Worm (Caenorhabditis elegans) whole organism, L2 larva: Measurements from ENCODE around the gene cpt-3.

Source experiments
- C34F6.9 ChIP-seq: fragments of 150-350 bp; optimal IDR thresholded peaks from 2 replicates; lab custom pipeline; 2014; ENCODE audit warnings: missing biosample characterization, missing genetic modification characterization
- F13H6.1 ChIP-seq: sonication (generic microtip); optimal IDR thresholded peaks from 2 replicates; lab custom pipeline; 2016; ENCODE audit warnings: missing genetic modification characterization, missing compliant biosample characterization
- Y55F3AM.14 ChIP-seq: fragments of 200-800 bp; sonication (Bioruptor generic); optimal IDR thresholded peaks from 2 replicates; lab custom pipeline; 2018; ENCODE audit warnings: mild to moderate bottlenecking, missing genetic modification characterization, missing compliant biosample characterization
- ZK546.5 ChIP-seq: sonication (generic microtip); optimal IDR thresholded peaks from 2 replicates; lab custom pipeline; 2017; ENCODE audit warnings: missing biosample characterization, missing genetic modification characterization
- alr-1 ChIP-seq: fragments of 150-350 bp; optimal IDR thresholded peaks from 2 replicates; lab custom pipeline; 2014; ENCODE audit warnings: missing biosample characterization, missing genetic modification characterization
- aly-2 ChIP-seq: fragments of 150-350 bp; optimal IDR thresholded peaks from 2 replicates; lab custom pipeline; 2014; ENCODE audit warnings: missing biosample characterization, missing genetic modification characterization
- ama-1 ChIP-seq: fragments of 150-350 bp; optimal IDR thresholded peaks from 2 replicates; lab custom pipeline; 2018; ENCODE audit warnings: inconsistent platforms
- blmp-1 ChIP-seq: sonication (generic microtip); optimal IDR thresholded peaks from 2 replicates; lab custom pipeline; 2017; ENCODE audit warnings: missing genetic modification characterization, mild to moderate bottlenecking, missing compliant biosample characterization, antibody characterized with exemption, moderate library complexity; ENCODE audit not compliant: insufficient read depth
- ceh-16 ChIP-seq: fragments of 150-350 bp; optimal IDR thresholded peaks from 2 replicates; lab custom pipeline; 2014; ENCODE audit warnings: missing biosample characterization, missing genetic modification characterization
- ceh-82 ChIP-seq: fragments of 150-350 bp; optimal IDR thresholded peaks from 2 replicates; lab custom pipeline; 2014; ENCODE audit warnings: missing biosample characterization, missing genetic modification characterization
- crh-2 ChIP-seq: sonication (generic microtip); optimal IDR thresholded peaks from 2 replicates; lab custom pipeline; 2017; ENCODE audit warnings: missing biosample characterization, missing genetic modification characterization
- dmd-4 ChIP-seq: sonication (generic microtip); optimal IDR thresholded peaks from 2 replicates; lab custom pipeline; 2017; ENCODE audit warnings: missing biosample characterization, missing genetic modification characterization
- egl-27 ChIP-seq: sonication (generic microtip); optimal IDR thresholded peaks from 3 replicates; lab custom pipeline; 2017; ENCODE audit warnings: missing biosample characterization, missing genetic modification reagents, missing genetic modification characterization
- elt-1 ChIP-seq: fragments of 150-350 bp; optimal IDR thresholded peaks from 2 replicates; lab custom pipeline; 2014; ENCODE audit warnings: missing biosample characterization, missing genetic modification characterization
- elt-3 ChIP-seq: sonication (generic microtip); optimal IDR thresholded peaks from 2 replicates; lab custom pipeline; 2017; ENCODE audit warnings: missing biosample characterization, missing genetic modification characterization
- gmeb-1 ChIP-seq: fragments of 150-350 bp; optimal IDR thresholded peaks from 2 replicates; lab custom pipeline; 2014; ENCODE audit warnings: missing biosample characterization, missing genetic modification characterization
- lin-11 ChIP-seq: fragments of 150-350 bp; sonication (generic microtip); optimal IDR thresholded peaks from 2 replicates; lab custom pipeline; 2014; ENCODE audit warnings: missing biosample characterization, missing genetic modification characterization, inconsistent platforms, mixed read lengths
- lin-13 ChIP-seq: fragments of 150-350 bp; optimal IDR thresholded peaks from 2 replicates; lab custom pipeline; 2014; ENCODE audit warnings: missing biosample characterization, missing genetic modification reagents, missing genetic modification characterization
- lin-39 ChIP-seq: fragments of 150-350 bp; optimal IDR thresholded peaks from 2 replicates; lab custom pipeline; 2014; ENCODE audit warnings: missing biosample characterization, missing genetic modification reagents, missing genetic modification characterization
- lsy-2 ChIP-seq, 2 experiments: fragments of 150-350 bp in 1 of 2; sonication (generic microtip) in 1 of 2; optimal IDR thresholded peaks; 2 replicates each; lab custom pipeline; 2014 to 2017; ENCODE audit warnings: missing biosample characterization in 2 of 2, missing genetic modification characterization in 2 of 2
- mab-5 ChIP-seq: fragments of 150-350 bp; optimal IDR thresholded peaks from 2 replicates; lab custom pipeline; 2014; ENCODE audit warnings: missing biosample characterization, missing genetic modification characterization
- mdl-1 ChIP-seq, 2 experiments: fragments of 150-350 bp in 1 of 2; sonication (generic microtip) in 1 of 2; optimal IDR thresholded peaks; 2 replicates each; lab custom pipeline; 2017; ENCODE audit warnings: missing biosample characterization in 2 of 2, missing genetic modification characterization in 2 of 2
- nhr-10 ChIP-seq: sonication (generic microtip); optimal IDR thresholded peaks from 2 replicates; lab custom pipeline; 2017; ENCODE audit warnings: missing biosample characterization, missing genetic modification characterization
- nhr-12 ChIP-seq: fragments of 150-350 bp; optimal IDR thresholded peaks from 2 replicates; lab custom pipeline; 2014; ENCODE audit warnings: missing biosample characterization, missing genetic modification characterization
- nhr-129 ChIP-seq: fragments of 150-350 bp; optimal IDR thresholded peaks from 2 replicates; lab custom pipeline; 2014; ENCODE audit warnings: missing biosample characterization, missing genetic modification characterization
- nhr-21 ChIP-seq: fragments of 150-350 bp; optimal IDR thresholded peaks from 2 replicates; lab custom pipeline; 2014; ENCODE audit warnings: missing biosample characterization, missing genetic modification characterization
- nhr-237 ChIP-seq: fragments of 150-350 bp; optimal IDR thresholded peaks from 2 replicates; lab custom pipeline; 2014; ENCODE audit warnings: missing biosample characterization, missing genetic modification characterization
- nhr-25 ChIP-seq: fragments of 150-350 bp; sonication (generic microtip); optimal IDR thresholded peaks from 3 replicates; lab custom pipeline; 2014; ENCODE audit warnings: missing biosample characterization, missing genetic modification characterization
- nhr-77 ChIP-seq: fragments of 150-350 bp; optimal IDR thresholded peaks from 2 replicates; lab custom pipeline; 2014; ENCODE audit warnings: missing biosample characterization, missing genetic modification characterization
- sem-4 ChIP-seq: fragments of 150-350 bp; optimal IDR thresholded peaks from 2 replicates; lab custom pipeline; 2014; ENCODE audit warnings: missing biosample characterization, missing genetic modification reagents, missing genetic modification characterization
- sma-9 ChIP-seq, 2 experiments: fragments of 150-350 bp in 1 of 2; sonication (generic microtip) in 1 of 2; optimal IDR thresholded peaks; 2 replicates each; lab custom pipeline; 2014 to 2016; ENCODE audit warnings: missing genetic modification characterization in 2 of 2, mild to moderate bottlenecking in 1 of 2, missing biosample characterization in 1 of 2, missing compliant biosample characterization in 1 of 2, missing genetic modification reagents in 1 of 2, moderate library complexity in 1 of 2
- snpc-4 ChIP-seq: fragments of 150-350 bp; optimal IDR thresholded peaks from 2 replicates; lab custom pipeline; 2014; ENCODE audit warnings: missing biosample characterization, missing genetic modification characterization
- unc-39 ChIP-seq: fragments of 150-350 bp; optimal IDR thresholded peaks from 2 replicates; lab custom pipeline; 2014; ENCODE audit warnings: missing biosample characterization, missing genetic modification characterization
- unc-55 ChIP-seq: fragments of 150-350 bp; sonication (generic microtip); optimal IDR thresholded peaks from 3 replicates; lab custom pipeline; 2014; ENCODE audit warnings: missing biosample characterization, missing genetic modification reagents, missing genetic modification characterization
- unc-62 ChIP-seq: fragments of 150-350 bp; optimal IDR thresholded peaks from 2 replicates; lab custom pipeline; 2014; ENCODE audit warnings: missing biosample characterization, missing genetic modification reagents, missing genetic modification characterization
- ztf-1 ChIP-seq: fragments of 200-800 bp; sonication (Bioruptor generic); conservative IDR thresholded peaks from 2 replicates; pipeline ENCODE4 v1.3.6; 2022; ENCODE audit warnings: missing genetic modification characterization, missing compliant biosample characterization
- ztf-11 ChIP-seq: sonication (generic microtip); optimal IDR thresholded peaks from 2 replicates; lab custom pipeline; 2017; ENCODE audit warnings: missing biosample characterization, missing genetic modification characterization
- ztf-4 ChIP-seq: fragments of 150-350 bp; optimal IDR thresholded peaks from 2 replicates; lab custom pipeline; 2014; ENCODE audit warnings: missing biosample characterization, missing genetic modification characterization

The cpt-3 gene

DNA sequence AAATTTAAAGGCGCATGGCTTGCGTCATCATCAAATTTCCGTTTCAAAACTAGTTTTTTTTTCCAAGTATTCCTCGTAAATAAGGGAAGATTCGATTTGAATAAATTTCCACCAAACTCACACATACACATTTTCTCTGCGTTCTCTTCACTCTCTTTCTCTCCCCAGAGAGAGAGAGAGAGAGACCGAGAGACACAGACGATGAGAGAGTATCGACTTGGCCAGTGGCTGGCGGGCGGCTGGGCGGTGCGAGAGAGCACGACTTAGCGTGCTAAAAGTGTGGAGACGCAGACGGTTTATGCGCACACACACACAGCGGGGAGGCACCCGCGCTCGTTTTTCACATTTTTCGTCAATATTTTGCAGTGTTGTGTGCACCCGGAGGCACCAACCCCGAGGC is 18.2 kb downstream of the cpt-3 start (continued):
- TF ChIP-seq nhr-12 (tag; lab: Kevin White, UChicago): no peak
- TF ChIP-seq sma-9 (GFP tag; optimal IDR thresholded peaks at IDR 0.05; lab: Kevin White, UChicago): peak; percentile 71
- TF ChIP-seq sma-9 (tag; optimal IDR thresholded peaks at IDR 0.05; lab: Kevin White, UChicago): no peak
- TF ChIP-seq unc-55 (GFP tag; lab: Kevin White, UChicago): peak; percentile 85
- TF ChIP-seq ceh-16 (tag; lab: Kevin White, UChicago): no peak
- TF ChIP-seq mab-5 (tag; lab: Kevin White, UChicago): peak; percentile 73
- TF ChIP-seq elt-1 (tag; lab: Kevin White, UChicago): no peak
- TF ChIP-seq blmp-1 (tag; lab: Kevin White, UChicago): peak; percentile 29
- TF ChIP-seq nhr-10 (tag; lab: Kevin White, UChicago): peak; percentile 40
- TF ChIP-seq nhr-21 (tag; lab: Kevin White, UChicago): no peak
- peak; percentile 17 for TF ChIP-seq nhr-25 (tag; lab: Kevin White, UChicago)
- peak; percentile 80 for TF ChIP-seq C34F6.9 (tag; lab: Kevin White, UChicago)
- TF ChIP-seq gmeb-1: peak; percentile 55
- TF ChIP-seq sem-4: peak; percentile 60
- TF ChIP-seq alr-1: no peak
- no peak for TF ChIP-seq nhr-77 (tag; lab: Kevin White, UChicago)

DNA sequence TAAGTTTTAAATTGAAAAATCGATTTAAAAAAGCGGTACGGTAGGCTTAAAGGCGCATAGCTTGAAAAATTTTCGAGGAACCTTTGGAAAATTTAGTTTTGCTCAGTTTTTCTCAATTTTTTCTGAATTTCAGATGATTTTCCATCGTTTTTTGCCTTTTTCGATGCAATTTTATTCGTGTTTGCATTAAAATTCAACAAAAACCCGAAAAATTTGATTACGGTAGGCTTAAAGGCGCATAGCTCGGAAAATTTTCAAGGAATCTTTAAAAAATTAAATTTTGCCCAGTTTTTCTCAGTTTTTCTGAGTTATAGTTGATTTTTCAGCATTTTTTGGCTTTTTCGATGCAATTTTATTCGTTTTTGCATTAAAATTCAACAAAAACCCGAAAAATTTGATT is 18.7 kb downstream of the cpt-3 start:
- TF ChIP-seq nhr-237 (tag; lab: Kevin White, UChicago) (no peak), nhr-25 (tag; lab: Kevin White, UChicago) (no peak), lin-13 (GFP tag; lab: Kevin White, UChicago) (no peak), unc-55 (GFP tag; lab: Kevin White, UChicago) (no peak), Y55F3AM.14 (GFP tag; lab: Kevin White, UChicago) (no peak), ceh-16 (tag; lab: Kevin White, UChicago) (no peak), nhr-129 (no peak), ZK546.5 (no peak), egl-27 (tag; lab: Kevin White, UChicago) (no peak), blmp-1 (tag; lab: Kevin White, UChicago) (no peak), snpc-4 (tag; lab: Kevin White, UChicago) (no peak), ztf-11 (tag; lab: Kevin White, UChicago) (no peak), crh-2 (no peak), gmeb-1 (no peak), F13H6.1 (tag; lab: Kevin White, UChicago) (no peak), unc-62 (GFP tag; lab: Kevin White, UChicago) (no peak)

DNA sequence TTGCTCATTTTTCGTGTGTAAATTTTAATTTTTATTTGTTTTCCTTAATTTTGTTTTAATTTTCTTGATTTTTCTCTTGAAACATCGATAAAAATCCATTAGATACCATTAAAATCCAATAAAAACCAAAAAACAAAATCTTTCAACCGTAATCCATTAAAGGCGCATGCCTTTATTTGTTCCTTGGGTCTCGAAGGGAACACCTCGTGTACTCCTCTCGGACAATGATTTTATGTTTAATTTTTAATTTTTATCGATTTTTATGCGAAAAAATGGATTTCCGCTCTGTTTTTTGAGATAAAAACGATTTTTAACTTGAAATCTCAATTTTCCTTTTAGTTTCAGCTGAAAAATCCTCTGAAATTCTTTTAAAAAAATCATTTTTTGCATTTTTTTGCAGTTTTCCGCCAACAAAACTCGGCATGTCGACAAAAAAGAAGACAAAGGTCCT is 19.3 kb downstream of the cpt-3 start, which contains the start of gene ppk-2:
Gene ppk-2 (plus strand): TSS at position 401 of the 451 bp plus-strand sequence.
- TF ChIP-seq lsy-2 (tag; optimal IDR thresholded peaks at IDR 0.05; lab: Kevin White, UChicago): no peak
- TF ChIP-seq unc-55 (GFP tag; lab: Kevin White, UChicago): peak; percentile 21
- TF ChIP-seq nhr-77 (tag; lab: Kevin White, UChicago): no peak
- TF ChIP-seq nhr-12 (tag; lab: Kevin White, UChicago): no peak
- no peak for TF ChIP-seq lin-11 (tag; lab: Kevin White, UChicago)

DNA sequence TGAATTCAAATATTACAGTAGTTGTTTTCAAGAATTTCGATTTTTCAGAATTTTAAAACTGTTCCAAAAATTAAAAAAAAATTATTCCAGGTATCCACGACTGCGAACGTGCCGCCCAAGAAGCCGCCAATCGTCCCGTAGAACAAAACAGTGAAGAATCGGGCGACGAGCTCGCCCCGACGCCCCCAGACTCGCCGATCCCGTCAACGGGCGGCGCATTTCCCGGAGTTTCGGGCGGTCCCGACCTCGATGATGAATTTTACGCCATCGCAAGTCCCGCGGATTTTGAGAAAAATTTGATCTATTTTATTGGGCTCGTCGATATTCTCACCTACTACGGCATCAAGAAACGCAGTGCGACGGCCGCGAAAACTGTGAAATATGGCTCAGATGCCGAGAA is 23.3 kb downstream of the cpt-3 start:
- no peak for TF ChIP-seq ama-1 (lab: Kevin White, UChicago)
- TF ChIP-seq sem-4: no peak
- no peak for TF ChIP-seq ztf-4 (tag; lab: Kevin White, UChicago)
- no peak for TF ChIP-seq nhr-12 (tag; lab: Kevin White, UChicago)
- no peak for TF ChIP-seq C34F6.9 (tag; lab: Kevin White, UChicago)
- TF ChIP-seq aly-2: no peak
- no peak for TF ChIP-seq lin-39 (tag; lab: Kevin White, UChicago)
- no peak for TF ChIP-seq egl-27 (tag; lab: Kevin White, UChicago)
- TF ChIP-seq mdl-1 (tag; optimal IDR thresholded peaks at IDR 0.05; lab: Kevin White, UChicago): no peak

DNA sequence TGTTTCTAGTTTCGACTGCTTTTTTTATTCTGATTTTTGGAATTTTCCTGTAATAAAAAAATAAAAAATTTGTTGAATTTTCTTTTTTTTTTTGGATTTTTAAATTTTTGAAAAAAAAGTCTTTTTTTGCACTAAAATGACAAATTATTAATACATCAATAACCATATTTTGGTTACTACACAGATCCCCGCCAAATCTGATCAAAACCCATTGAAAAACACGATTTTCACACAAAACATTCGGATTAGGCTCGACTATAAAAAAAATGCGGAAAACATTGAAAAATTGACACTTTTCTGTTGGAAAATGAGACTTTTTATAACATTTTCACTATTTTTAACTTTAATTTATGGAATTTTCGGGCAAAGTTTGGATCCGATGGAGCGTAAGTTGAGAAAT is 27.6 kb downstream of the cpt-3 start, which contains the start of gene Y48G9A.7:
Gene Y48G9A.7 (plus strand): TSS at position 301 of the 400 bp plus-strand sequence.
- no peak for TF ChIP-seq nhr-21 (tag; lab: Kevin White, UChicago)
- TF ChIP-seq dmd-4: no peak
- TF ChIP-seq sma-9 (GFP tag; optimal IDR thresholded peaks at IDR 0.05; lab: Kevin White, UChicago): no peak
- no peak for TF ChIP-seq sma-9 (tag; optimal IDR thresholded peaks at IDR 0.05; lab: Kevin White, UChicago)
- no peak for TF ChIP-seq snpc-4 (tag; lab: Kevin White, UChicago)
- TF ChIP-seq C34F6.9 (tag; lab: Kevin White, UChicago): no peak
- no peak for TF ChIP-seq unc-39
- no peak for TF ChIP-seq nhr-129
- no peak for TF ChIP-seq ceh-82 (tag; lab: Kevin White, UChicago)
- no peak for TF ChIP-seq lin-13 (GFP tag; lab: Kevin White, UChicago)
- TF ChIP-seq nhr-12 (tag; lab: Kevin White, UChicago): no peak
- no peak for TF ChIP-seq elt-3 (tag; lab: Kevin White, UChicago)
- no peak for TF ChIP-seq crh-2
- no peak for TF ChIP-seq nhr-237 (tag; lab: Kevin White, UChicago)
- no peak for TF ChIP-seq gmeb-1
- no peak for TF ChIP-seq ztf-1 (GFP tag; lab: Robert Waterston, UW)
